Worm (Caenorhabditis elegans) whole organism, L2 larva: ENCODE data around the gene cdc-48.2.

Experiments used
- ceh-82 ChIP-seq: fragments of 150-350 bp; optimal IDR thresholded peaks from 2 replicates; lab custom pipeline; 2014; ENCODE audit warnings: missing biosample characterization, missing genetic modification characterization
- elt-3 ChIP-seq: sonication (generic microtip); optimal IDR thresholded peaks from 2 replicates; lab custom pipeline; 2017; ENCODE audit warnings: missing biosample characterization, missing genetic modification characterization
- lin-13 ChIP-seq: fragments of 150-350 bp; optimal IDR thresholded peaks from 2 replicates; lab custom pipeline; 2014; ENCODE audit warnings: missing biosample characterization, missing genetic modification reagents, missing genetic modification characterization
- nhr-11 ChIP-seq: fragments of 150-350 bp; optimal IDR thresholded peaks from 2 replicates; lab custom pipeline; 2014; ENCODE audit warnings: missing biosample characterization, missing genetic modification characterization
- unc-62 ChIP-seq: fragments of 150-350 bp; optimal IDR thresholded peaks from 2 replicates; lab custom pipeline; 2014; ENCODE audit warnings: missing biosample characterization, missing genetic modification reagents, missing genetic modification characterization

DNA sequence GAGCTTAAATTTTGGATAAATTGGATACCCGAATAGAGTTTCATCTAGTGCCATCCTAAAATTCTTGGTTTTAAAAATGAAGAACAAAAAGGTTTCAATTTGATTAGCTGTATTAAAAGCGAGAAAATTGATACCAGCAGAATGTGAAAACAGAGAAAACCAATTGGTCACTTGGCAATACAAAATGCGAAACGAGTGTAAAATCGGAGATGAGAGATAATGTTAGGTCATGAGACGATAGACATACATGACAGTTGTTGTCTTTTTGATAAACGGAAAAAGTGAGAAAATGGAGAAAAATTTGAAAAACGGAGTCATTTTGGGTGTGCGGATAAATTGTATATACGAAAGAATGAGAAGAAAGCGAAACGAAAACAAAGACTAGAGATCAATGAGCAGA is 33.3 kb upstream of the cdc-48.2 start, which contains the start of gene sfxn-5:
- no peak for TF ChIP-seq unc-62
- TF ChIP-seq elt-3 (tag; lab: Kevin White, UChicago) = no peak
- TF ChIP-seq lin-13 (GFP tag; lab: Kevin White, UChicago) = no peak
- no peak for TF ChIP-seq nhr-11
- no peak for TF ChIP-seq ceh-82 (tag; lab: Kevin White, UChicago)
